Worm (Caenorhabditis elegans): ENCODE results near the gene phy-2.

- TF ChIP-seq C04F5.9 (tag; optimal IDR thresholded peaks at IDR 0.05) (no peak), pax-3 (tag; optimal IDR thresholded peaks at IDR 0.05) (no peak), elt-3 (tag; optimal IDR thresholded peaks at IDR 0.05) (no peak), zag-1 (tag; optimal IDR thresholded peaks at IDR 0.05) (no peak), nhr-76 (tag; optimal IDR thresholded peaks at IDR 0.05) (no peak), nhr-237 (tag; optimal IDR thresholded peaks at IDR 0.05) (no peak)
Measured at ce11 chrIV:12259161-12259870, 43.5 kb upstream of the phy-2 start, which contains the start of gene Y39C12A.9.
